Worm (Caenorhabditis elegans) whole organism, mixed stage, embryonic: ENCODE data around the gene W10G11.19.

Source experiments
- M03D4.4 ChIP-seq: sonication (generic microtip); optimal IDR thresholded peaks from 2 replicates; lab custom pipeline; 2017; ENCODE audit warnings: mild to moderate bottlenecking, missing genetic modification characterization, missing compliant biosample characterization
- blmp-1 ChIP-seq: fragments of 150-350 bp; optimal IDR thresholded peaks from 2 replicates; lab custom pipeline; 2014; ENCODE audit warnings: missing biosample characterization, missing genetic modification characterization
- ceh-39 ChIP-seq: fragments of 150-350 bp; optimal IDR thresholded peaks from 2 replicates; lab custom pipeline; 2014; ENCODE audit warnings: missing biosample characterization, missing genetic modification characterization
- ceh-43 ChIP-seq: fragments of 200-800 bp; sonication (Bioruptor generic); optimal IDR thresholded peaks from 2 replicates; lab custom pipeline; 2018; ENCODE audit warnings: mild to moderate bottlenecking, missing genetic modification characterization, moderate library complexity, missing compliant biosample characterization
- ceh-83 ChIP-seq: fragments of 200-800 bp; sonication (Bioruptor generic); optimal IDR thresholded peaks from 2 replicates; lab custom pipeline; 2018; ENCODE audit warnings: mild to moderate bottlenecking, missing genetic modification characterization, missing compliant biosample characterization
- ces-1 ChIP-seq: fragments of 150-350 bp; optimal IDR thresholded peaks from 2 replicates; lab custom pipeline; 2014; ENCODE audit warnings: missing biosample characterization, missing genetic modification reagents, missing genetic modification characterization
- cnd-1 ChIP-seq: fragments of 200-800 bp; sonication (Bioruptor generic); optimal IDR thresholded peaks from 2 replicates; lab custom pipeline; 2018; ENCODE audit warnings: mild to moderate bottlenecking, missing genetic modification characterization, missing compliant biosample characterization
- elt-1 ChIP-seq: sonication (generic microtip); optimal IDR thresholded peaks from 2 replicates; lab custom pipeline; 2017; ENCODE audit warnings: missing genetic modification characterization, mild to moderate bottlenecking, missing compliant biosample characterization, antibody characterized with exemption, moderate library complexity, borderline replicate concordance; ENCODE audit not compliant: insufficient read depth
- elt-3 ChIP-seq: fragments of 150-350 bp; optimal IDR thresholded peaks from 2 replicates; lab custom pipeline; 2014; ENCODE audit warnings: missing biosample characterization, missing genetic modification characterization
- ham-2 ChIP-seq: fragments of 200-800 bp; sonication (Bioruptor generic); optimal IDR thresholded peaks from 2 replicates; lab custom pipeline; 2018; ENCODE audit warnings: mild to moderate bottlenecking, missing genetic modification characterization, missing compliant biosample characterization
- hlh-1 ChIP-seq: fragments of 150-350 bp; optimal IDR thresholded peaks from 2 replicates; lab custom pipeline; 2014; ENCODE audit warnings: missing biosample characterization, missing genetic modification reagents, missing genetic modification characterization
- lin-13 ChIP-seq: fragments of 150-350 bp; optimal IDR thresholded peaks from 2 replicates; lab custom pipeline; 2014; ENCODE audit warnings: missing biosample characterization, missing genetic modification characterization
- lin-32 ChIP-seq: fragments of 200-800 bp; sonication (Bioruptor generic); optimal IDR thresholded peaks from 2 replicates; lab custom pipeline; 2018; ENCODE audit warnings: mild to moderate bottlenecking, missing genetic modification characterization, missing compliant biosample characterization
- lsy-2 ChIP-seq: fragments of 150-350 bp; optimal IDR thresholded peaks from 2 replicates; lab custom pipeline; 2014; ENCODE audit warnings: missing biosample characterization, missing genetic modification characterization
- mab-5 ChIP-seq: fragments of 150-350 bp; optimal IDR thresholded peaks from 2 replicates; lab custom pipeline; 2014; ENCODE audit warnings: missing biosample characterization, missing genetic modification characterization
- mep-1 ChIP-seq: fragments of 150-350 bp; optimal IDR thresholded peaks from 2 replicates; lab custom pipeline; 2017; ENCODE audit warnings: missing biosample characterization, missing genetic modification reagents, missing genetic modification characterization, inconsistent platforms
- mls-2 ChIP-seq: sonication (generic microtip); optimal IDR thresholded peaks from 2 replicates; lab custom pipeline; 2016; ENCODE audit warnings: mild to moderate bottlenecking, missing genetic modification characterization, moderate library complexity, missing compliant biosample characterization
- nhr-12 ChIP-seq: fragments of 150-350 bp; optimal IDR thresholded peaks from 2 replicates; lab custom pipeline; 2014; ENCODE audit warnings: missing biosample characterization, missing genetic modification characterization
- nhr-2 ChIP-seq: fragments of 150-350 bp; optimal IDR thresholded peaks from 2 replicates; lab custom pipeline; 2014; ENCODE audit warnings: missing biosample characterization, missing genetic modification characterization
- nhr-237 ChIP-seq: fragments of 150-350 bp; optimal IDR thresholded peaks from 2 replicates; lab custom pipeline; 2014; ENCODE audit warnings: missing biosample characterization, missing genetic modification characterization
- nhr-28 ChIP-seq: fragments of 150-350 bp; optimal IDR thresholded peaks from 2 replicates; lab custom pipeline; 2014; ENCODE audit warnings: missing biosample characterization, missing genetic modification characterization
- nhr-76 ChIP-seq: sonication (generic microtip); optimal IDR thresholded peaks from 2 replicates; lab custom pipeline; 2017; ENCODE audit warnings: missing biosample characterization, missing genetic modification characterization
- pha-4 ChIP-seq: fragments of 150-350 bp; optimal IDR thresholded peaks from 2 replicates; lab custom pipeline; 2018; ENCODE audit warnings: missing biosample characterization, missing genetic modification reagents, missing genetic modification characterization
- sem-2 ChIP-seq: fragments of 200-800 bp; sonication (Bioruptor generic); optimal IDR thresholded peaks from 2 replicates; lab custom pipeline; 2018; ENCODE audit warnings: mild to moderate bottlenecking, missing genetic modification characterization, missing compliant biosample characterization
- snpc-4 ChIP-seq: fragments of 150-350 bp; optimal IDR thresholded peaks from 2 replicates; lab custom pipeline; 2014; ENCODE audit warnings: missing biosample characterization, missing genetic modification characterization
- sptf-1 ChIP-seq: sonication (generic microtip); optimal IDR thresholded peaks from 2 replicates; lab custom pipeline; 2017; ENCODE audit warnings: mild to moderate bottlenecking, missing genetic modification characterization, moderate library complexity, missing compliant biosample characterization
- tbx-8 ChIP-seq: fragments of 200-800 bp; sonication (Bioruptor generic); optimal IDR thresholded peaks from 2 replicates; lab custom pipeline; 2018; ENCODE audit warnings: mild to moderate bottlenecking, missing genetic modification characterization, moderate library complexity, missing compliant biosample characterization
- unc-120 ChIP-seq: sonication (generic microtip); optimal IDR thresholded peaks from 2 replicates; lab custom pipeline; 2017; ENCODE audit warnings: missing genetic modification characterization, missing compliant biosample characterization; ENCODE audit not compliant: poor library complexity, severe bottlenecking
- unc-39 ChIP-seq: fragments of 150-350 bp; optimal IDR thresholded peaks from 2 replicates; lab custom pipeline; 2014; ENCODE audit warnings: missing biosample characterization, missing genetic modification characterization
- unc-62 ChIP-seq: fragments of 150-350 bp; optimal IDR thresholded peaks from 2 replicates; lab custom pipeline; 2014; ENCODE audit warnings: missing biosample characterization, missing genetic modification reagents, missing genetic modification characterization
- zip-8 ChIP-seq: fragments of 150-350 bp; optimal IDR thresholded peaks from 2 replicates; lab custom pipeline; 2014; ENCODE audit warnings: missing biosample characterization, missing genetic modification characterization
- ztf-11 ChIP-seq: fragments of 150-350 bp; optimal IDR thresholded peaks from 2 replicates; lab custom pipeline; 2014; ENCODE audit warnings: missing biosample characterization, missing genetic modification characterization

Gene W10G11.19

ce11 chrII:3569118-3569517 lies 18.7 kb downstream of the W10G11.19 start, which contains the start of gene clec-127:
Gene clec-127 (minus strand): TSS chrII:3569218.
- TF ChIP-seq mep-1: no peak
- no peak for TF ChIP-seq ces-1
- TF ChIP-seq elt-1 (tag; lab: Kevin White, UChicago): no peak
- no peak for TF ChIP-seq pha-4
- no peak for TF ChIP-seq sptf-1 (tag; lab: Kevin White, UChicago)
- TF ChIP-seq unc-62 (GFP tag; lab: Kevin White, UChicago): no peak
- no peak for TF ChIP-seq unc-39 (tag; lab: Kevin White, UChicago)
- no peak for TF ChIP-seq ceh-43 (GFP tag; lab: Kevin White, UChicago)
- no peak for TF ChIP-seq sem-2 (GFP tag; lab: Kevin White, UChicago)
- no peak for TF ChIP-seq mls-2 (tag; lab: Kevin White, UChicago)
- no peak for TF ChIP-seq elt-3
- TF ChIP-seq nhr-76 (tag; lab: Kevin White, UChicago): no peak

- no peak for TF ChIP-seq nhr-237
- no peak for TF ChIP-seq blmp-1 (tag; lab: Kevin White, UChicago)
- TF ChIP-seq ztf-11 (tag; lab: Kevin White, UChicago): no peak
- TF ChIP-seq sptf-1 (tag; lab: Kevin White, UChicago): no peak
- TF ChIP-seq elt-3: no peak
- TF ChIP-seq cnd-1 (tag; lab: Kevin White, UChicago): no peak
- TF ChIP-seq lin-13 (tag; lab: Kevin White, UChicago): no peak
- no peak for TF ChIP-seq ham-2 (GFP tag; lab: Kevin White, UChicago)
- TF ChIP-seq zip-8 (tag; lab: Kevin White, UChicago): no peak
- no peak for TF ChIP-seq nhr-28 (tag; lab: Kevin White, UChicago)
- no peak for TF ChIP-seq unc-120 (tag; lab: Kevin White, UChicago)
- no peak for TF ChIP-seq M03D4.4
- no peak for TF ChIP-seq ceh-39
- no peak for TF ChIP-seq lin-32
- no peak for TF ChIP-seq mab-5 (tag; lab: Kevin White, UChicago)
- no peak for TF ChIP-seq mep-1
- no peak for TF ChIP-seq sem-2 (GFP tag; lab: Kevin White, UChicago)
- TF ChIP-seq nhr-76 (tag; lab: Kevin White, UChicago): no peak
These were observed 20.6 kb downstream of the W10G11.19 start, which contains the start of the genes clec-128 and clec-129 for ce11 chrII:3570927-3571538. Gene clec-128 (minus strand): TSS chrII:3571027. Gene clec-129 (plus strand): TSS chrII:3571488.

DNA sequence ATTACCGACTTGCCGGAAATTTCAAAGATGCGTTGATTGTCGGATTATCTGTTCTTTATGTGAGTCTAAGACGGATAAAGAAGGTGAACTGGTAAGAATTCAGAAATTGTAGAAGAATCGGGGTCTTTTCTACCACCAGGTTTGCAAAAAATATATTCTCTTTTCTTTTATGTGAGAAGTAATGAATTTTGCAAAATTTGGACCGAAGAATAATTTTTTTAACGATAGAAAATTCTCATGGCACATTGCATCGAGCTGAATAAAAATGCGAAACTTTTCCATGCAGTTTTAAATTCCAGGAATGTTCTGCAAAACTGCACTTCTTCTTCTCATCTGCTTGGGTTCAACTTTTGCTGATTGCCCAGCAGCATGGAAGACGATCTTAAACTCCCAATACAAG lies 22.8 kb downstream of the W10G11.19 start, which contains the start of gene clec-130:
TSS of gene clec-130 (plus strand) at position 301 of the 400 bp plus-strand sequence.
- TF ChIP-seq lin-32 (no peak), unc-39 (tag; lab: Kevin White, UChicago) (no peak), cnd-1 (tag; lab: Kevin White, UChicago) (no peak), ham-2 (GFP tag; lab: Kevin White, UChicago) (no peak), snpc-4 (tag; lab: Kevin White, UChicago) (no peak)

DNA sequence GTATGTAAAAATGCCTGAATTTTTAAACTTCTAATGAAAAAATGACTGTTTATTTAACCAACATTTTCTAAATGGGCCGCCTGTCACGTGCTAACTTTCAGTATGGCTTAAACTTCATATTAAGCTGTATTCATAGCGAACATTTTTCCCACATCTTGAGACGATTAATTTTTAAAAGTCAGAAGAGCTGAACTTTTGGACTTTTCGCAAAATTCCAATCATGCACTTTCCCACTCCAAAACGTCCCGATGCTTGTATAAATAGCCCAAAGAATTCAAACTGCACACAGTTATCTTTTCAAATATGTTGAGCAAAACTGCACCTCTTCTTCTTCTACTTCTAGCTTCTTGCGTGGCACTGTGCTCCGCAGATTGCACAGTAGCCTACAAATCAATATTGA lies 26.3 kb downstream of the W10G11.19 start, which contains the start of gene clec-132:
TSS of gene clec-132 (plus strand) at position 301 of the 400 bp plus-strand sequence.
- TF ChIP-seq hlh-1 (tag; lab: Kevin White, UChicago) (no peak), unc-62 (GFP tag; lab: Kevin White, UChicago) (no peak), pha-4 (no peak), mab-5 (tag; lab: Kevin White, UChicago) (no peak), unc-120 (tag; lab: Kevin White, UChicago) (no peak), unc-39 (tag; lab: Kevin White, UChicago) (no peak), M03D4.4 (no peak), nhr-2 (tag; lab: Kevin White, UChicago) (no peak), nhr-12 (tag; lab: Kevin White, UChicago) (no peak), blmp-1 (tag; lab: Kevin White, UChicago) (no peak), lin-32 (no peak)

- no peak for TF ChIP-seq unc-62 (GFP tag; lab: Kevin White, UChicago)
- TF ChIP-seq sem-2 (GFP tag; lab: Kevin White, UChicago): no peak
- no peak for TF ChIP-seq elt-1 (tag; lab: Kevin White, UChicago)
- no peak for TF ChIP-seq tbx-8 (GFP tag; lab: Kevin White, UChicago)
- TF ChIP-seq nhr-2 (tag; lab: Kevin White, UChicago): no peak
- TF ChIP-seq sptf-1 (tag; lab: Kevin White, UChicago): no peak
- TF ChIP-seq ceh-83: no peak
- TF ChIP-seq lin-32: no peak
- no peak for TF ChIP-seq ham-2 (GFP tag; lab: Kevin White, UChicago)
- TF ChIP-seq lsy-2: no peak
- TF ChIP-seq, all 35 proteins: peak for 0
These were observed 27.7 kb downstream of the W10G11.19 start, which contains the start of gene clec-133 for ce11 chrII:3578121-3578520. Gene clec-133 (plus strand): TSS chrII:3578421.
